Fruit fly (Drosophila melanogaster): ENCODE results near the gene Or33a.
A peak's percentile ranks its signal among the peaks of the same experiment; 100 is the strongest.

Gene Or33a

dm6 chr2L:11902483-11902882, 31.8 kb upstream of the Or33a start (continued):
- TF ChIP-seq Aef1 (GFP tag; IDR thresholded peaks at IDR 0.05) (no peak), CG11456 (GFP tag; IDR thresholded peaks at IDR 0.05) (0 out of 3 replicates have a peak, but pooled peaks have one; percentile 36), CG11085 (GFP tag; IDR thresholded peaks at IDR 0.05) (no peak), CG10979 (tag; optimal IDR thresholded peaks at IDR 0.05) (no peak), CG34422 (GFP tag; IDR thresholded peaks at IDR 0.05) (no peak), tgo (GFP tag; IDR thresholded peaks at IDR 0.05) (peak; percentile 26; the same call in 1 of the 3 replicates), B-H1 (GFP tag; IDR thresholded peaks at IDR 0.05) (no peak), CG18262 (tag; optimal IDR thresholded peaks at IDR 0.05) (no peak), CG5180 (GFP tag; optimal IDR thresholded peaks at IDR 0.05) (no peak), CG2116 (GFP tag; optimal IDR thresholded peaks at IDR 0.05) (no peak), ase (GFP tag; IDR thresholded peaks at IDR 0.05) (no peak), Spps (tag; optimal IDR thresholded peaks at IDR 0.05) (no peak), Rfx (GFP tag; IDR thresholded peaks at IDR 0.05) (peak; percentile 68), hbn (GFP tag; IDR thresholded peaks at IDR 0.05; ENCODE audit: partially characterized antibody) (no peak), zfh1 (GFP tag; IDR thresholded peaks at IDR 0.05) (no peak), CG9797 (GFP tag; optimal IDR thresholded peaks at IDR 0.05) (no peak), CG13894 (tag; optimal IDR thresholded peaks at IDR 0.05) (no peak), CG9609 (GFP tag; optimal IDR thresholded peaks at IDR 0.05) (no peak), nerfin-1 (tag; optimal IDR thresholded peaks at IDR 0.05) (no peak), CG16813 (GFP tag; IDR thresholded peaks at IDR 0.05; ENCODE audit: partially characterized antibody) (no peak), CG10147 (GFP tag; optimal IDR thresholded peaks at IDR 0.05) (peak; percentile 36), CG6654 (GFP tag; optimal IDR thresholded peaks at IDR 0.05) (no peak), Lpt (GFP tag; optimal IDR thresholded peaks at IDR 0.05) (no peak), CG6683 (GFP tag; optimal IDR thresholded peaks at IDR 0.05) (no peak), CG4820 (GFP tag; optimal IDR thresholded peaks at IDR 0.05) (no peak), CG14014 (GFP tag; IDR thresholded peaks at IDR 0.05) (0 out of 2 replicates have a peak, but pooled peaks have one; percentile 55), stc (GFP tag; IDR thresholded peaks at IDR 0.05) (no peak), CG7963 (GFP tag; IDR thresholded peaks at IDR 0.05; ENCODE audit: partially characterized antibody) (no peak), fru (optimal IDR thresholded peaks at IDR 0.05) (no peak), CG12236 (GFP tag; optimal IDR thresholded peaks at IDR 0.05) (no peak)

DNA sequence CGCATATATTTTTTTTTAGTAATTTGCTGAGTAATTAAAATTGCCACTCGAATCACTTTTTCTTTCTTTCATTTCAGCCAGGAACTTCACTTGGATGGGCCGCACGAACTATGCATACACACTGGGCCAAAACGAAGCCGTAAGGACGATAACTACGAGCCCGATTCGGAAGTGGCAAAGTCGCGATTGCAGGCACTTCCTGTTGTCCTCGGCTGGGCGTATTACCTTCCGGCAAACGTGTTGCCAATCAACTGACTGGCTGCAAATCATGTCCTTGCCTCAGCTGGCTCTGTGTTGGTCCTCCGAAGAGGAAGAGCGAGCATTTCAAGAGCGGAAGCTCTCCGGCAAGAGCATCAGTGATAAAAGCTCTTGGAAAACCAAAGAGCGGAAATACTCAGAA, 31.0 kb upstream of the Or33a start:
- TF ChIP-seq Med (GFP tag) (peak; percentile 52), Sox102F (GFP tag; optimal IDR thresholded peaks at IDR 0.05) (no peak), dm (GFP tag; optimal IDR thresholded peaks at IDR 0.05) (no peak), CG6791 (GFP tag; IDR thresholded peaks at IDR 0.05; ENCODE audit: partially characterized antibody) (no peak), Ada2b (GFP tag; IDR thresholded peaks at IDR 0.05) (no peak), Deaf1 (tag; optimal IDR thresholded peaks at IDR 0.05) (peak; percentile 62), CG3163 (GFP tag; optimal IDR thresholded peaks at IDR 0.05) (peak; percentile 60), Trl (optimal IDR thresholded peaks at IDR 0.05) (peak; percentile 24 to 47), Trl (GFP tag; optimal IDR thresholded peaks at IDR 0.05) (no peak), scrt (GFP tag; optimal IDR thresholded peaks at IDR 0.05) (peak; percentile 1), CG8944 (GFP tag; optimal IDR thresholded peaks at IDR 0.05) (no peak), Ets65A (GFP tag) (peak; percentile 86), CG1792 (GFP tag; optimal IDR thresholded peaks at IDR 0.05) (no peak)

Data from whole organism, embryonic.